Fruit fly (Drosophila melanogaster): ENCODE data around the gene CG34112.
A peak's percentile ranks its signal among the peaks of the same experiment; 100 is the strongest.

CG34112 gene

dm6 chr3R:4433441-4434077, 39.5 kb upstream of the CG34112 start, which contains the start of the genes eIF3a and CG1074 (continued):
- TF ChIP-seq cyc (GFP tag; optimal IDR thresholded peaks at IDR 0.05) (no peak), esn (GFP tag; optimal IDR thresholded peaks at IDR 0.05) (peak; percentile 75), dsx (GFP tag; optimal IDR thresholded peaks at IDR 0.05; ENCODE audit: poor library complexity, severe bottlenecking) (no peak), CG6854 (GFP tag; optimal IDR thresholded peaks at IDR 0.05) (peak; percentile 85), Sox102F (GFP tag; optimal IDR thresholded peaks at IDR 0.05) (no peak), Eip93F (GFP tag; optimal IDR thresholded peaks at IDR 0.05) (no peak), CG6163 (GFP tag; IDR thresholded peaks at IDR 0.05) (peak; percentile 77; the same call in 2 of the 3 replicates), Met (GFP tag; optimal IDR thresholded peaks at IDR 0.05) (no peak), Blimp-1 (GFP tag; optimal IDR thresholded peaks at IDR 0.05) (no peak), OdsH (GFP tag; optimal IDR thresholded peaks at IDR 0.05) (no peak), salr (GFP tag; optimal IDR thresholded peaks at IDR 0.05) (peak in 1 of 2 experiments; percentile 19), CG6808 (GFP tag; optimal IDR thresholded peaks at IDR 0.05) (no peak), CG31627 (GFP tag; optimal IDR thresholded peaks at IDR 0.05) (peak; percentile 64), acj6 (GFP tag; optimal IDR thresholded peaks at IDR 0.05) (no peak), CG4318 (GFP tag; optimal IDR thresholded peaks at IDR 0.05) (no peak), fkh (GFP tag; optimal IDR thresholded peaks at IDR 0.05) (no peak), lz (GFP tag; optimal IDR thresholded peaks at IDR 0.05) (peak; percentile 64), net (GFP tag; optimal IDR thresholded peaks at IDR 0.05) (no peak), Sox15 (GFP tag; optimal IDR thresholded peaks at IDR 0.05) (peak; percentile 7), CG16779 (tag; optimal IDR thresholded peaks at IDR 0.05) (no peak), CG9139 (GFP tag; optimal IDR thresholded peaks at IDR 0.05) (no peak), CG10669 (GFP tag; optimal IDR thresholded peaks at IDR 0.05) (no peak), Eip78C (GFP tag) (peak; percentile 87), Gug (GFP tag; IDR thresholded peaks at IDR 0.05) (no peak), fd85E (GFP tag; optimal IDR thresholded peaks at IDR 0.05) (no peak)

DNA sequence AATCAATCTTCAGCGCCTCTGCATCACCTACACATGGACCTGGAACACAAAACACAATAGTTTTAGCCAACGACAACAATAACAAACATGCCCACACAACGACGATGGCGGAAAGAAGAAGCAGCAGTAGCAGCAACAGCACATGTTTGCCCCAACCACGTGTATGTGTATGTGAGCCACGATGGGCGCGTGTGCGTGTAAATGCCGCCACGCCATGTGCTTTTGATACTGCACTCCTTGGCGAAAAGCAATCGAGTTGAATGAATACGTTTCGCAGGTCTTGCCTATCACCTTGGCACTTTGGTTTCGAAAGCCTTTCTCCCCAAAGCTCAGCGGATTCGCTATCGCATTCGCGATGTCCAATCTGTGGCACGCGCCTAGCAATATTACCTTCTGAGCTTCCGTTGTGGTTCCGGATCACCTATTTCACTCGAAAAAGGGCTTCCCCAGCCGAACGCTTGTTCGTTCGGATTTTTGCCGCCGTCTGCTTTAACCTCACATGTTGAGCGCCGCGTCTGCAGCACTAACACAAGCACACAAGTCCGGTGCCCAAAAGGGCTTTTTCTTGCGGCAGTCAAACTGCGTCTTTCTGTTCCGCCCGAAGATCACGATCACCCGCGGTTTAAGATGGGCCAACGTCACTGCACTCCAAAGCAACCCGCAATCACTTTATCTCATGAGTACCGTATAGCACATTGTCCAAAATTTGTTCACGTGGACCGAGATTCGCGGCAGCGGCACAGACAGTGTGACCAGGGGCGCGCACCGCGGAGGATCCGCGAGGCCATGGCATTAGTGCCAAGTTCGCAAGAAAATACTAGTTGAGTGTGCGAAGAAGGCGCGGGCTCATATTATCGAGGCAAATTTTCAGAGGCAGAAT, 34.8 kb upstream of the CG34112 start, which contains the start of gene srl:
srl (minus strand) TSS at position 751 of the 880 bp plus-strand sequence.
- TF ChIP-seq Ets96B (tag; optimal IDR thresholded peaks at IDR 0.05) (no peak), Blimp-1 (GFP tag; optimal IDR thresholded peaks at IDR 0.05) (no peak), lz (GFP tag; optimal IDR thresholded peaks at IDR 0.05) (no peak), CG3919 (GFP tag; optimal IDR thresholded peaks at IDR 0.05) (no peak), CG1621 (tag; optimal IDR thresholded peaks at IDR 0.05) (no peak), CG8319 (GFP tag; optimal IDR thresholded peaks at IDR 0.05) (no peak), pdm3 (GFP tag; optimal IDR thresholded peaks at IDR 0.05) (no peak), esn (GFP tag; optimal IDR thresholded peaks at IDR 0.05) (peak; percentile 19), CG6276 (GFP tag; optimal IDR thresholded peaks at IDR 0.05) (no peak)

dm6 chr3R:4426730-4427129, 32.7 kb upstream of the CG34112 start, which contains the start of gene CG31525:
Gene CG31525, plus strand, starts transcription at chr3R:4427030.
- TF ChIP-seq OdsH (GFP tag; optimal IDR thresholded peaks at IDR 0.05) (no peak), CG15336 (GFP tag; IDR thresholded peaks at IDR 0.05) (no peak), CG6276 (GFP tag; optimal IDR thresholded peaks at IDR 0.05) (no peak), dsx (GFP tag; optimal IDR thresholded peaks at IDR 0.05; ENCODE audit: poor library complexity, severe bottlenecking) (no peak)

DNA sequence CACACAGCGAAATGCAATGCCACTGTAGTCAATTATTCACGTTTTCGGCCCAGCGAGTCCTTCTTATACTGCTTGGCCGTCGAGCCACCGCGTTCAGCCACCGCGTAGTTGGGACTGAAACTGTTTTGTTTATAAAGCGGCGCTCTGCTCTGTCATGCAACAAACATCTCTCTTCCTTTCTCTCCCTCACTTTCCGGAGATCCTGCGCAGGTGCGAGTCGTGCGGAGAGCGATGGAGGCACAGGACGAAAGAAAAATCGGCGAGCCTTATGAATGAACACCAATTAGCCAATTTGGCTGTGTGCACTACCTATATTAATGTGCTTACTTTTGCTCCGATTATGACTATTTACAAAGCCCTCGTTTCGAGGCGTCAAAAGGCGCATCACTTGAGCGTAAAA, 25.4 kb upstream of the CG34112 start, which contains the start of gene CG32944:
CG32944 (minus strand) TSS at position 97 of the 400 bp plus-strand sequence.
- TF ChIP-seq Hr38 (GFP tag; optimal IDR thresholded peaks at IDR 0.05) (no peak), Eip93F (GFP tag; optimal IDR thresholded peaks at IDR 0.05) (no peak), OdsH (GFP tag; optimal IDR thresholded peaks at IDR 0.05) (no peak), CG6163 (GFP tag; IDR thresholded peaks at IDR 0.05) (no peak), CG8119 (GFP tag; IDR thresholded peaks at IDR 0.05) (no peak), CG3919 (GFP tag; optimal IDR thresholded peaks at IDR 0.05) (no peak), Ets21C (GFP tag; optimal IDR thresholded peaks at IDR 0.05) (no peak), Hr4 (GFP tag; optimal IDR thresholded peaks at IDR 0.05) (no peak), salr (GFP tag; optimal IDR thresholded peaks at IDR 0.05) (no peak), Gug (GFP tag; IDR thresholded peaks at IDR 0.05) (no peak), Blimp-1 (GFP tag; optimal IDR thresholded peaks at IDR 0.05) (no peak), cyc (GFP tag; optimal IDR thresholded peaks at IDR 0.05) (no peak)

Data from whole organism, prepupa.